Worm (Caenorhabditis elegans) whole organism, mixed stage, embryonic: ENCODE measurements around the gene str-68.

Source experiments
- M03D4.4 ChIP-seq: sonication (generic microtip); optimal IDR thresholded peaks from 2 replicates; lab custom pipeline; 2017; ENCODE audit warnings: mild to moderate bottlenecking, missing genetic modification characterization, missing compliant biosample characterization
- bed-3 ChIP-seq: fragments of 200-800 bp; sonication (Bioruptor generic); optimal IDR thresholded peaks from 3 replicates; lab custom pipeline; 2018; ENCODE audit warnings: mild to moderate bottlenecking, missing genetic modification characterization, moderate library complexity, missing compliant biosample characterization
- blmp-1 ChIP-seq: fragments of 150-350 bp; optimal IDR thresholded peaks from 2 replicates; lab custom pipeline; 2014; ENCODE audit warnings: missing biosample characterization, missing genetic modification characterization
- ceh-39 ChIP-seq: fragments of 150-350 bp; optimal IDR thresholded peaks from 2 replicates; lab custom pipeline; 2014; ENCODE audit warnings: missing biosample characterization, missing genetic modification characterization
- ceh-83 ChIP-seq: fragments of 200-800 bp; sonication (Bioruptor generic); optimal IDR thresholded peaks from 2 replicates; lab custom pipeline; 2018; ENCODE audit warnings: mild to moderate bottlenecking, missing genetic modification characterization, missing compliant biosample characterization
- ces-1 ChIP-seq: fragments of 150-350 bp; optimal IDR thresholded peaks from 2 replicates; lab custom pipeline; 2014; ENCODE audit warnings: missing biosample characterization, missing genetic modification reagents, missing genetic modification characterization
- cnd-1 ChIP-seq: fragments of 200-800 bp; sonication (Bioruptor generic); optimal IDR thresholded peaks from 2 replicates; lab custom pipeline; 2018; ENCODE audit warnings: mild to moderate bottlenecking, missing genetic modification characterization, missing compliant biosample characterization
- drap-1 ChIP-seq: fragments of 200-800 bp; sonication (Bioruptor generic); optimal IDR thresholded peaks from 3 replicates; lab custom pipeline; 2018; ENCODE audit warnings: mild to moderate bottlenecking, missing genetic modification characterization, missing compliant biosample characterization
- elt-1 ChIP-seq: sonication (generic microtip); optimal IDR thresholded peaks from 2 replicates; lab custom pipeline; 2017; ENCODE audit warnings: missing genetic modification characterization, mild to moderate bottlenecking, missing compliant biosample characterization, antibody characterized with exemption, moderate library complexity, borderline replicate concordance; ENCODE audit not compliant: insufficient read depth
- flh-1 ChIP-seq: fragments of 200-800 bp; sonication (Bioruptor generic); optimal IDR thresholded peaks from 2 replicates; lab custom pipeline; 2018; ENCODE audit warnings: mild to moderate bottlenecking, missing genetic modification characterization, moderate library complexity, missing compliant biosample characterization
- ham-2 ChIP-seq: fragments of 200-800 bp; sonication (Bioruptor generic); optimal IDR thresholded peaks from 2 replicates; lab custom pipeline; 2018; ENCODE audit warnings: mild to moderate bottlenecking, missing genetic modification characterization, missing compliant biosample characterization
- hlh-1 ChIP-seq: fragments of 150-350 bp; optimal IDR thresholded peaks from 2 replicates; lab custom pipeline; 2014; ENCODE audit warnings: missing biosample characterization, missing genetic modification reagents, missing genetic modification characterization
- lin-13 ChIP-seq: fragments of 150-350 bp; optimal IDR thresholded peaks from 2 replicates; lab custom pipeline; 2014; ENCODE audit warnings: missing biosample characterization, missing genetic modification characterization
- lin-32 ChIP-seq: fragments of 200-800 bp; sonication (Bioruptor generic); optimal IDR thresholded peaks from 2 replicates; lab custom pipeline; 2018; ENCODE audit warnings: mild to moderate bottlenecking, missing genetic modification characterization, missing compliant biosample characterization
- lsy-2 ChIP-seq: fragments of 150-350 bp; optimal IDR thresholded peaks from 2 replicates; lab custom pipeline; 2014; ENCODE audit warnings: missing biosample characterization, missing genetic modification characterization
- mab-5 ChIP-seq: fragments of 150-350 bp; optimal IDR thresholded peaks from 2 replicates; lab custom pipeline; 2014; ENCODE audit warnings: missing biosample characterization, missing genetic modification characterization
- mep-1 ChIP-seq: fragments of 150-350 bp; optimal IDR thresholded peaks from 2 replicates; lab custom pipeline; 2017; ENCODE audit warnings: missing biosample characterization, missing genetic modification reagents, missing genetic modification characterization, inconsistent platforms
- mls-2 ChIP-seq: sonication (generic microtip); optimal IDR thresholded peaks from 2 replicates; lab custom pipeline; 2016; ENCODE audit warnings: mild to moderate bottlenecking, missing genetic modification characterization, moderate library complexity, missing compliant biosample characterization
- nhr-12 ChIP-seq: fragments of 150-350 bp; optimal IDR thresholded peaks from 2 replicates; lab custom pipeline; 2014; ENCODE audit warnings: missing biosample characterization, missing genetic modification characterization
- nhr-2 ChIP-seq: fragments of 150-350 bp; optimal IDR thresholded peaks from 2 replicates; lab custom pipeline; 2014; ENCODE audit warnings: missing biosample characterization, missing genetic modification characterization
- nhr-28 ChIP-seq: fragments of 150-350 bp; optimal IDR thresholded peaks from 2 replicates; lab custom pipeline; 2014; ENCODE audit warnings: missing biosample characterization, missing genetic modification characterization
- nhr-76 ChIP-seq: sonication (generic microtip); optimal IDR thresholded peaks from 2 replicates; lab custom pipeline; 2017; ENCODE audit warnings: missing biosample characterization, missing genetic modification characterization
- pha-4 ChIP-seq: fragments of 150-350 bp; optimal IDR thresholded peaks from 2 replicates; lab custom pipeline; 2018; ENCODE audit warnings: missing biosample characterization, missing genetic modification reagents, missing genetic modification characterization
- sem-2 ChIP-seq: fragments of 200-800 bp; sonication (Bioruptor generic); optimal IDR thresholded peaks from 2 replicates; lab custom pipeline; 2018; ENCODE audit warnings: mild to moderate bottlenecking, missing genetic modification characterization, missing compliant biosample characterization
- snpc-4 ChIP-seq: fragments of 150-350 bp; optimal IDR thresholded peaks from 2 replicates; lab custom pipeline; 2014; ENCODE audit warnings: missing biosample characterization, missing genetic modification characterization
- sptf-1 ChIP-seq: sonication (generic microtip); optimal IDR thresholded peaks from 2 replicates; lab custom pipeline; 2017; ENCODE audit warnings: mild to moderate bottlenecking, missing genetic modification characterization, moderate library complexity, missing compliant biosample characterization
- tbx-8 ChIP-seq: fragments of 200-800 bp; sonication (Bioruptor generic); optimal IDR thresholded peaks from 2 replicates; lab custom pipeline; 2018; ENCODE audit warnings: mild to moderate bottlenecking, missing genetic modification characterization, moderate library complexity, missing compliant biosample characterization
- unc-120 ChIP-seq: sonication (generic microtip); optimal IDR thresholded peaks from 2 replicates; lab custom pipeline; 2017; ENCODE audit warnings: missing genetic modification characterization, missing compliant biosample characterization; ENCODE audit not compliant: poor library complexity, severe bottlenecking
- unc-39 ChIP-seq: fragments of 150-350 bp; optimal IDR thresholded peaks from 2 replicates; lab custom pipeline; 2014; ENCODE audit warnings: missing biosample characterization, missing genetic modification characterization
- unc-62 ChIP-seq: fragments of 150-350 bp; optimal IDR thresholded peaks from 2 replicates; lab custom pipeline; 2014; ENCODE audit warnings: missing biosample characterization, missing genetic modification reagents, missing genetic modification characterization
- zip-8 ChIP-seq: fragments of 150-350 bp; optimal IDR thresholded peaks from 2 replicates; lab custom pipeline; 2014; ENCODE audit warnings: missing biosample characterization, missing genetic modification characterization

Gene str-68

ce11 chrV:3121743-3122142 lies 14.4 kb upstream of the str-68 start, which contains the start of gene srt-56:
srt-56 (minus strand) TSS chrV:3121843.
- TF ChIP-seq lsy-2 (tag; lab: Kevin White, UChicago) = no peak
- TF ChIP-seq nhr-2 (tag; lab: Kevin White, UChicago) = no peak
- no peak for TF ChIP-seq unc-62 (GFP tag; lab: Kevin White, UChicago)
- no peak for TF ChIP-seq unc-39 (tag; lab: Kevin White, UChicago)
- no peak for TF ChIP-seq nhr-76 (tag; lab: Kevin White, UChicago)
- no peak for TF ChIP-seq elt-1
- no peak for TF ChIP-seq ceh-83 (GFP tag; lab: Kevin White, UChicago)
- TF ChIP-seq nhr-28 (tag; lab: Kevin White, UChicago) = no peak
- TF ChIP-seq sptf-1 (tag; lab: Kevin White, UChicago) = no peak
- TF ChIP-seq lin-13 = no peak
- no peak for TF ChIP-seq zip-8 (tag; lab: Kevin White, UChicago)
- TF ChIP-seq, all 35 proteins: peak for 0

DNA sequence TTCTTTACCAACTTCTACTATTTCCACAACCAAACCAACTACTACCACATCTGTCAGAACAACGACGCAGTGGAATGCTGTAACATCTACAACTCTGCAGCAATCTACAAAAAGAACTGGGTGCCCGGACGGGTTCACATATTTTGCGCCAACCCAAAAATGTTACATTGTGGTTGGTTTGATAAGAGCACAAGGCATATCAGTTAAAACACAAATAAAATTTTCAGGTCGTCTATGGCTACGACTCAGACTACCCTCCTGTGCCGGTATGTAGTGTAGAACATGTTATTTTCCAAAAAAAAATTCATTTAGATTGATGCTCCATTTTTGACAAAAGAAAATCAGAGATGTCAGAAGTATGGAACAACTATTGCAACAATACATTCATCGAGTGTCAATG lies 11.8 kb upstream of the str-68 start:
- no peak for TF ChIP-seq flh-1

DNA sequence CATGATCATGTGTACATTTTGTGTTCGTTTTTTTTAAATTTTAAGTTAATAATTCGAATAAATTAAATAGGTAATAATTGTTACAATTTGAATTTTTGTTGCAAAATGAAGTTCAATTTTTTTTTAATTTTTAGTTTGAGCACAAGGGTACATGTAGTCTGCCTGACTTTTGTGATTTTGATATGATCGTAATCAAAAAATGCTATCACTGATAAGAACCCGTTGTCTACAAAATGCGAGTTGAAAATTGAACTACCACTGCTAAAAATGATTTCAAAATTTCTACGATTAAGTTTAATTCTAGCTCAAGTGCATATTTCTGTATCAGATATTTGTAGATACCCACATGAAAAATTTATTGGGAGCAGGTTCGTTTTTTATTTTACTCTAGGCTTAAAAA lies 10.8 kb upstream of the str-68 start, which contains the start of gene clec-210:
clec-210 (plus strand) TSS at position 211 of the 400 bp plus-strand sequence.
- TF ChIP-seq nhr-12 = no peak
- TF ChIP-seq mls-2 (tag; lab: Kevin White, UChicago) = no peak
- TF ChIP-seq nhr-28 (tag; lab: Kevin White, UChicago) = no peak
- TF ChIP-seq unc-62 (GFP tag; lab: Kevin White, UChicago) = no peak
- TF ChIP-seq nhr-2 (tag; lab: Kevin White, UChicago) = no peak
- TF ChIP-seq nhr-76 (tag; lab: Kevin White, UChicago) = no peak
- no peak for TF ChIP-seq snpc-4 (tag; lab: Kevin White, UChicago)
- no peak for TF ChIP-seq tbx-8 (GFP tag; lab: Kevin White, UChicago)
- TF ChIP-seq M03D4.4 (tag; lab: Kevin White, UChicago) = no peak
- TF ChIP-seq ceh-39 (tag; lab: Kevin White, UChicago) = no peak
- no peak for TF ChIP-seq drap-1 (GFP tag; lab: Kevin White, UChicago)
- no peak for TF ChIP-seq pha-4 (tag; lab: Kevin White, UChicago)
- no peak for TF ChIP-seq bed-3 (GFP tag; lab: Kevin White, UChicago)
- TF ChIP-seq mab-5 (tag; lab: Kevin White, UChicago) = no peak
- TF ChIP-seq lin-32 (GFP tag; lab: Kevin White, UChicago) = no peak
- TF ChIP-seq hlh-1 (tag; lab: Kevin White, UChicago) = no peak
- no peak for TF ChIP-seq unc-120 (tag; lab: Kevin White, UChicago)

ce11 chrV:3114973-3115372 lies 7.6 kb upstream of the str-68 start, which contains the start of gene Y73C8C.3:
Y73C8C.3 (plus strand) TSS chrV:3115273.
- TF ChIP-seq lin-13 = no peak
- TF ChIP-seq snpc-4 (tag; lab: Kevin White, UChicago) = no peak
- TF ChIP-seq unc-62 (GFP tag; lab: Kevin White, UChicago) = no peak
- no peak for TF ChIP-seq bed-3 (GFP tag; lab: Kevin White, UChicago)
- TF ChIP-seq nhr-28 (tag; lab: Kevin White, UChicago) = no peak
- TF ChIP-seq unc-120 (tag; lab: Kevin White, UChicago) = no peak
- no peak for TF ChIP-seq nhr-2 (tag; lab: Kevin White, UChicago)
- no peak for TF ChIP-seq cnd-1 (tag; lab: Kevin White, UChicago)
- no peak for TF ChIP-seq ceh-39 (tag; lab: Kevin White, UChicago)
- no peak for TF ChIP-seq lsy-2 (tag; lab: Kevin White, UChicago)
- TF ChIP-seq pha-4 (tag; lab: Kevin White, UChicago) = no peak
- TF ChIP-seq ham-2 (GFP tag; lab: Kevin White, UChicago) = no peak
- TF ChIP-seq mls-2 (tag; lab: Kevin White, UChicago) = no peak
- TF ChIP-seq sem-2 (GFP tag; lab: Kevin White, UChicago) = no peak
- no peak for TF ChIP-seq drap-1 (GFP tag; lab: Kevin White, UChicago)
- no peak for TF ChIP-seq ces-1 (GFP tag; lab: Kevin White, UChicago)
- no peak for TF ChIP-seq M03D4.4 (tag; lab: Kevin White, UChicago)
- no peak for TF ChIP-seq mep-1 (tag; lab: Kevin White, UChicago)
- no peak for TF ChIP-seq blmp-1 (tag; lab: Kevin White, UChicago)
- no peak for TF ChIP-seq ceh-83 (GFP tag; lab: Kevin White, UChicago)
